Worm (Caenorhabditis elegans) whole organism, L4 larva: ENCODE measurements around the gene F49H12.4.
A peak's percentile ranks its signal among the peaks of the same experiment; 100 is the strongest.

Experiments
- F26F4.8 ChIP-seq: fragments of 200-800 bp; sonication (Bioruptor generic); conservative IDR thresholded peaks from 2 replicates; pipeline ENCODE4 v1.3.6; 2022; ENCODE audit warnings: missing genetic modification characterization, missing compliant biosample characterization
- F37D6.2 ChIP-seq: sonication (generic microtip); optimal IDR thresholded peaks from 2 replicates; lab custom pipeline; 2016; ENCODE audit warnings: mild to moderate bottlenecking, missing genetic modification characterization, missing compliant biosample characterization
- F44E2.7 ChIP-seq: fragments of 200-800 bp; sonication (Bioruptor generic); IDR thresholded peaks from 2 replicates; pipeline ENCODE4 v2.1.2; 2022; ENCODE audit warnings: missing genetic modification characterization, missing compliant biosample characterization
- ZK546.5 ChIP-seq, 2 experiments: sonication (generic microtip); optimal IDR thresholded peaks; 2 replicates each; lab custom pipeline; 2017; ENCODE audit warnings: missing biosample characterization in 2 of 2, missing genetic modification characterization in 2 of 2
- aha-1 ChIP-seq: fragments of 150-350 bp; peaks from one replicate; lab custom pipeline; 2014; ENCODE audit warnings: missing biosample characterization, missing genetic modification characterization
- attf-4 ChIP-seq: sonication (generic microtip); optimal IDR thresholded peaks from 3 replicates; lab custom pipeline; 2017; ENCODE audit warnings: missing biosample characterization, missing genetic modification characterization
- ceh-44 ChIP-seq: fragments of 200-800 bp; sonication (Bioruptor generic); IDR thresholded peaks from 2 replicates; pipeline ENCODE4 v1.3.6; 2022; ENCODE audit warnings: missing genetic modification reagents, missing genetic modification characterization, missing compliant biosample characterization
- ces-1 ChIP-seq: fragments of 150-350 bp; sonication (generic microtip); optimal IDR thresholded peaks from 4 replicates; lab custom pipeline; 2014; ENCODE audit warnings: missing biosample characterization, missing genetic modification reagents, missing genetic modification characterization
- daf-12 ChIP-seq: fragments of 150-350 bp; optimal IDR thresholded peaks from 2 replicates; lab custom pipeline; 2014; ENCODE audit warnings: missing biosample characterization, missing genetic modification reagents, missing genetic modification characterization
- dmd-6 ChIP-seq: fragments of 200-800 bp; sonication (Bioruptor generic); IDR thresholded peaks from 2 replicates; pipeline ENCODE4 v1.3.6; 2022; ENCODE audit warnings: missing genetic modification reagents, missing genetic modification characterization, missing compliant biosample characterization
- fkh-10 ChIP-seq: fragments of 150-350 bp; optimal IDR thresholded peaks from 2 replicates; lab custom pipeline; 2014; ENCODE audit warnings: missing biosample characterization, missing genetic modification reagents, missing genetic modification characterization
- gei-8 ChIP-seq: fragments of 200-800 bp; sonication (Bioruptor generic); optimal IDR thresholded peaks from 2 replicates; lab custom pipeline; 2018; ENCODE audit warnings: mild to moderate bottlenecking, missing genetic modification characterization, missing compliant biosample characterization
- hlh-30 ChIP-seq: sonication (generic microtip); optimal IDR thresholded peaks from 2 replicates; lab custom pipeline; 2017; ENCODE audit warnings: antibody characterized with exemption, mild to moderate bottlenecking, missing genetic modification characterization, missing compliant biosample characterization; ENCODE audit not compliant: insufficient read depth
- lin-1 ChIP-seq: fragments of 200-800 bp; sonication (Bioruptor generic); IDR thresholded peaks from 2 replicates; pipeline ENCODE4 v1.3.6; 2022; ENCODE audit warnings: missing genetic modification reagents, missing genetic modification characterization, missing compliant biosample characterization
- madf-9 ChIP-seq: fragments of 200-800 bp; sonication (Bioruptor generic); conservative IDR thresholded peaks from 2 replicates; pipeline ENCODE4 v1.3.6; 2022; ENCODE audit warnings: missing genetic modification reagents, missing genetic modification characterization, missing compliant biosample characterization
- mep-1 ChIP-seq: fragments of 150-350 bp; sonication (generic microtip); optimal IDR thresholded peaks from 3 replicates; lab custom pipeline; 2014; ENCODE audit warnings: missing biosample characterization, missing genetic modification characterization
- mxl-2 ChIP-seq: fragments of 200-800 bp; sonication (Bioruptor generic); conservative IDR thresholded peaks from 2 replicates; pipeline ENCODE4 v1.3.6; 2022; ENCODE audit warnings: missing genetic modification reagents, missing genetic modification characterization, missing compliant biosample characterization
- nhr-102 ChIP-seq: sonication (generic microtip); optimal IDR thresholded peaks from 2 replicates; lab custom pipeline; 2016; ENCODE audit warnings: mild to moderate bottlenecking, missing genetic modification characterization, moderate library complexity, missing compliant biosample characterization
- nhr-41 ChIP-seq: fragments of 200-800 bp; sonication (Bioruptor generic); IDR thresholded peaks from 2 replicates; pipeline ENCODE4 v1.3.6; 2022; ENCODE audit warnings: missing genetic modification reagents, missing genetic modification characterization, missing compliant biosample characterization
- nhr-48 ChIP-seq: sonication (generic microtip); optimal IDR thresholded peaks from 2 replicates; lab custom pipeline; 2016; ENCODE audit warnings: mild to moderate bottlenecking, missing genetic modification characterization, missing compliant biosample characterization
- nhr-76 ChIP-seq: fragments of 150-350 bp; optimal IDR thresholded peaks from 2 replicates; lab custom pipeline; 2014; ENCODE audit warnings: missing biosample characterization, missing genetic modification characterization
- pqm-1 ChIP-seq: sonication (generic microtip); optimal IDR thresholded peaks from 2 replicates; lab custom pipeline; 2017; ENCODE audit warnings: missing biosample characterization, missing genetic modification characterization
- rbr-2 ChIP-seq: sonication (generic microtip); optimal IDR thresholded peaks from 2 replicates; lab custom pipeline; 2016; ENCODE audit warnings: missing genotype, missing genetic modification characterization, missing compliant biosample characterization
- saeg-2 ChIP-seq: fragments of 200-800 bp; sonication (Bioruptor generic); IDR thresholded peaks from 2 replicates; pipeline ENCODE4 v1.3.6; 2022; ENCODE audit warnings: missing genetic modification reagents, missing genetic modification characterization, missing compliant biosample characterization
- sdz-12 ChIP-seq: fragments of 200-800 bp; sonication (Bioruptor generic); optimal IDR thresholded peaks from 2 replicates; lab custom pipeline; 2018; ENCODE audit warnings: mild to moderate bottlenecking, missing genetic modification characterization, missing compliant biosample characterization
- skn-1 ChIP-seq: fragments of 150-350 bp; optimal IDR thresholded peaks from 2 replicates; lab custom pipeline; 2014; ENCODE audit warnings: missing biosample characterization, missing genetic modification characterization
- snpc-1.2 ChIP-seq: fragments of 200-800 bp; sonication (Bioruptor generic); IDR thresholded peaks from 2 replicates; pipeline ENCODE4 v1.3.6; 2022; ENCODE audit warnings: missing genetic modification reagents, missing genetic modification characterization, missing compliant biosample characterization
- unc-62 ChIP-seq, 3 experiments: fragments of 150-350 bp in 1 of 3; sonication (generic microtip); optimal IDR thresholded peaks in 2 of 3; peaks in 1 of 3; 1 replicate in 1 of 3; 2 replicates in 2 of 3; lab custom pipeline; 2014 to 2017; ENCODE audit warnings: missing biosample characterization in 3 of 3, missing genetic modification characterization in 3 of 3, missing genetic modification reagents in 3 of 3, missing genotype in 1 of 3
- vab-7 ChIP-seq: fragments of 200-800 bp; sonication (Bioruptor generic); IDR thresholded peaks from 2 replicates; pipeline ENCODE4 v1.3.6; 2022; ENCODE audit warnings: missing genetic modification reagents, missing genetic modification characterization, missing compliant biosample characterization
- zip-11 ChIP-seq: fragments of 200-800 bp; sonication (Bioruptor generic); IDR thresholded peaks from 2 replicates; pipeline ENCODE4 v1.3.6; 2022; ENCODE audit warnings: missing genetic modification characterization, missing compliant biosample characterization
- zip-2 ChIP-seq: fragments of 150-350 bp; optimal IDR thresholded peaks from 2 replicates; lab custom pipeline; 2014; ENCODE audit warnings: missing biosample characterization, missing genetic modification characterization

F49H12.4 gene

DNA sequence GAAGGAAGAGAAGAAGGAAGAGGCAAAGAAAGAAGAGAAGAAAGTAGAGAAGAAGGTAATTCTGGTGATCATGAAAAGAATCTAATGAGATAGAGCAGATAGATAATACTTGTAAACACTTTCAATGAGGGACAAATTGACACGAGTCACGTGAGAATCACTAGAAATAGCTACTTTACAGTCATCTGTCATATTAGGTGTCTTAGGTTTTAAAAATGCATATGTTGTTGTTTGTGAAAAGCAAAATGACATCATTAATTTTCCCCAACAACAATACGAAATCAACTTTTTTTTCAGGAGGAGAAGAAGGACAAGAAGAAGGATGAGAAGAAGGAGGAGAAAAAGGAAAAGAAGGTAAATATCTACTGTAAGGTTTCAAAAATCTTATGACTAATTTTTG lies 4.5 kb upstream of the F49H12.4 start:
- TF ChIP-seq hlh-30 (tag; lab: Kevin White, UChicago) (peak; percentile 30), mep-1 (no peak), vab-7 (GFP tag; lab: Robert Waterston, UW) (no peak), sdz-12 (GFP tag; lab: Kevin White, UChicago) (no peak), unc-62 (GFP tag; optimal IDR thresholded peaks at IDR 0.05 in 1 of 2; lab: Kevin White, UChicago) (peak in 1 of 2 experiments; percentile 36), unc-62 (tag; optimal IDR thresholded peaks at IDR 0.05; lab: Kevin White, UChicago) (no peak)

DNA sequence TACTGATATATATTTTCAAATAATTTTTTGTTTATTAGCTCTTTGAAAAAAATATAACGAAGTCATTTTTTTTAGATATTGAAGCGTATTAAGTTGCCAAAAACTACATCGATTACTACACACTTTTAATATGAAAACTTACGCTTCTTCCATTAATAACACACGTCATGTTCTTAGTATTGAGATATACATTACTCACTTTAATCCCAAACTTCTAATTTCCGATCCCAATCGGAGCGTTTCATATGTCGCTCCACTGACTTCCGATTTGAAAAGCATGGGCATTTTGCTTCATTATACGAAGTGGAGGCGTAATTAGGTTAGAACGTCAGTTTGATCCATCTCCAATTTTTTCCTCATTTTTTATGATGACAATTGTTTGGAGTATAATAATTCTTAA lies 814 bp upstream of the F49H12.4 start:
- TF ChIP-seq aha-1 (peak; percentile 89), F37D6.2 (tag; lab: Kevin White, UChicago) (no peak)
- TF ChIP-seq, all 104 proteins: peak for 1

DNA sequence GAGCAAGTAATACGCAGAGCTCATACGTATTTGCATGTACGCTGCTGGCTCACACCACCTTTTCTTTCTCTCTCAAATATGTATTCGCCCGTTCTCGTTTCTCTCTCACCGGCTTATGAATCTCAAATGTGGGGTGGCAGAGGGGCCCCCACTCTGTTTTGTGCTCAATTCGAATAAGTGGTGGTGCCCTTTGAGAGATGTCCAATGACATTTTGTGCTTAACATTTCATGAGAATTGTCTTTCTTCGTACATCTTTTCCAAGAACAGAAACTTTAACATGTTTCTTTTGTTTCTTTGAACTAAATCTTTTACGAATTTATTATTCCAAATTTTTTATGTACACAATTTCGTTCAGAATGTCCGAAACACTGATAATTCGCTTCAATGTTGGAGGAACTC lies 4.4 kb downstream of the F49H12.4 start, which contains the start of gene F49H12.3:
TSS of gene F49H12.3 (plus strand) at position 357 of the 400 bp plus-strand sequence.
- TF ChIP-seq nhr-102 = no peak
- no peak for TF ChIP-seq vab-7 (GFP tag; lab: Robert Waterston, UW)
- no peak for TF ChIP-seq nhr-48
- TF ChIP-seq pqm-1 (tag; lab: Kevin White, UChicago) = no peak
- no peak for TF ChIP-seq snpc-1.2
- no peak for TF ChIP-seq madf-9 (GFP tag; lab: Robert Waterston, UW)
- no peak for TF ChIP-seq dmd-6 (GFP tag; lab: Robert Waterston, UW)
- TF ChIP-seq aha-1 = peak; percentile 70

DNA sequence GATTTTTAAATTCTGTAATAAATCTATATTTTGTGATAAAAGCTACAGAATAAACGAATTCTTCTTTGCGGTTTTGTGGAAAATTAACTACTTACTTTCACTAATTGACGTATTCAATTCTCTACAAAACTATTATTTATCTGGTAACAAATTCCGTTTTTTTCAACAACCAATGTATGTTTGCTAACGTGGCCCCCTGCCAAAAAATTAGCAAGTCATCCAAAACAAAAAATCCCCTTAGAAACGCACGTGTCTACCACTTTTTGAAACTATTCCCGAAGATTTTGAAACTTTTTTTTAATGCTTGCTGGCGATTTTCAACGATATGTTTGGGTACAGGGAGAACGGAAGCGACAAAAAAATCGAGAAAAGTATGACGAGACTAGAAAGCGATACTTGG lies 5.4 kb downstream of the F49H12.4 start, which contains the start of gene F49H12.2:
TSS of gene F49H12.2 (plus strand) at position 301 of the 400 bp plus-strand sequence.
- TF ChIP-seq aha-1 (peak; percentile 62), dmd-6 (GFP tag; lab: Robert Waterston, UW) (no peak), skn-1 (tag; lab: Kevin White, UChicago) (no peak)

DNA sequence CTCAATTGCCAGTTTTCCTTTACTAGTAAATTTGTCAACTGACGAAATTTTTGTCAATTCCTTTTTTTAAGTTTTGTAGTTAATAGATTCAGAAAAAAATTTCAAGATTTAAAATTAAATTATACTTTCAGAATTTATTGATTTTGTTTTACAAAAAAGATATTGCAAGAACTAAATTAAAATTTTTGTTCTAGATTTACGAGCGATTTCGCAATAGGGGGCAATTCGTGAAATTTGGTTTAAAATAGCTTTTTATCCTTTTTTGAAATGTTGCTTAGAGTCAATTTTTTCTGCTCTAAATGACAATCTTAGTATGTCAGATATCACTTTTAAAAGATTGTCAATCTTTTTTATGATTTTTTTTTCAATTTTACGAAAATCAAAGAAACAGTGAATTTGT lies 5.9 kb downstream of the F49H12.4 start:
- TF ChIP-seq F44E2.7 (no peak), nhr-76 (tag; lab: Kevin White, UChicago) (no peak), zip-2 (tag; lab: Kevin White, UChicago) (no peak), nhr-41 (GFP tag; lab: Robert Waterston, UW) (no peak), ZK546.5 (tag; optimal IDR thresholded peaks at IDR 0.05; lab: Kevin White, UChicago) (no peak), gei-8 (GFP tag; lab: Kevin White, UChicago) (no peak), zip-11 (GFP tag; lab: Robert Waterston, UW) (no peak), saeg-2 (GFP tag; lab: Robert Waterston, UW) (no peak), rbr-2 (no peak), fkh-10 (GFP tag; lab: Kevin White, UChicago) (no peak), aha-1 (no peak), mxl-2 (GFP tag; lab: Robert Waterston, UW) (no peak), F26F4.8 (GFP tag; lab: Robert Waterston, UW) (no peak), daf-12 (tag; lab: Kevin White, UChicago) (no peak), lin-1 (GFP tag; lab: Robert Waterston, UW) (no peak), attf-4 (no peak), ceh-44 (GFP tag; lab: Robert Waterston, UW) (no peak)

DNA sequence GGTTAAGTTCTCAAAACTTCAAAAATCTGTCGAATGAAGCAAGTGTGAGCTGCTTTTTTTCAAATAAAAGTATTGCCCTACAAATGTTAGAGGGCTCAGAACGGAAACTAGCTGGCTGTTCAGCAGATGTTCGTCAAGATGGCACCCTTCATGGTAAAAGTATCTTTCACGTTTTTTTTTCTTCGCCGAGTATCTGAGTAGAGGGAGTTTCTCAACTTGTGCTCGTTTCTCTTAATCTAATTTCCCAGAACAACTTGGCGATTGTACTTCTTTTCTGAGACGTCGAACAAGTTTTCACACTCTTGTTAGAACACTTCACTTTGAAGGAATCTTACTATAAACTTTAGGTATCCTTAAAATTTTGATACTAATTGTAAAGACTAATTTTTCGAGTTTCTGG lies 8.1 kb downstream of the F49H12.4 start:
- TF ChIP-seq fkh-10 (GFP tag; lab: Kevin White, UChicago) (peak; percentile 62), ces-1 (GFP tag; lab: Kevin White, UChicago) (peak; percentile 52), nhr-48 (no peak)
